Fruit fly (Drosophila melanogaster): ENCODE results near the gene CG4496.

The CG4496 gene

dm6 chr2L:7222829-7223272, 33.0 kb upstream of the CG4496 start, which contains the start of gene mEFG1 (continued):
- TF ChIP-seq corto (GFP tag; optimal IDR thresholded peaks at IDR 0.05) (no peak), mam (GFP tag; optimal IDR thresholded peaks at IDR 0.05) (no peak), slbo (GFP tag; IDR thresholded peaks at IDR 0.05) (0 out of 2 replicates have a peak, but pooled peaks have one; percentile 28), CG13894 (tag; optimal IDR thresholded peaks at IDR 0.05) (peak; percentile 29), CG9876 (GFP tag; optimal IDR thresholded peaks at IDR 0.05) (no peak), MBD-R2 (GFP tag; IDR thresholded peaks at IDR 0.05) (peak; percentile 29; the same call in 1 of the 2 replicates), Elba2 (GFP tag; optimal IDR thresholded peaks at IDR 0.05) (no peak), fd96Cb (tag; optimal IDR thresholded peaks at IDR 0.05) (no peak), CG4360 (GFP tag; IDR thresholded peaks at IDR 0.05) (no peak), CG13296 (GFP tag; optimal IDR thresholded peaks at IDR 0.05) (peak; percentile 13), Adf1 (GFP tag; IDR thresholded peaks at IDR 0.05) (no peak), dysf (GFP tag; IDR thresholded peaks at IDR 0.05) (no peak), lov (optimal IDR thresholded peaks at IDR 0.05) (no peak), lov (GFP tag; IDR thresholded peaks at IDR 0.05) (no peak), otp (GFP tag; IDR thresholded peaks at IDR 0.05) (no peak), CG4404 (GFP tag; IDR thresholded peaks at IDR 0.05) (no peak), gsb (GFP tag; IDR thresholded peaks at IDR 0.05) (no peak), CG12236 (GFP tag; optimal IDR thresholded peaks at IDR 0.05) (no peak), hkb (optimal IDR thresholded peaks at IDR 0.05) (no peak), hkb (GFP tag; IDR thresholded peaks at IDR 0.05) (no peak), sob (GFP tag; IDR thresholded peaks at IDR 0.05) (no peak), CG8281 (tag; optimal IDR thresholded peaks at IDR 0.05) (no peak), Sox102F (GFP tag; optimal IDR thresholded peaks at IDR 0.05) (no peak), phol (tag; optimal IDR thresholded peaks at IDR 0.05) (peak; percentile 19), CG1792 (GFP tag; optimal IDR thresholded peaks at IDR 0.05) (no peak), CG18262 (tag; optimal IDR thresholded peaks at IDR 0.05) (peak; percentile 37), cas (GFP tag; IDR thresholded peaks at IDR 0.05) (no peak), crc (GFP tag; optimal IDR thresholded peaks at IDR 0.05) (no peak), CG18011 (GFP tag; optimal IDR thresholded peaks at IDR 0.05) (no peak), CG30403 (GFP tag; optimal IDR thresholded peaks at IDR 0.05) (peak; percentile 17), repo (GFP tag; optimal IDR thresholded peaks at IDR 0.05) (no peak), sna (GFP tag; IDR thresholded peaks at IDR 0.05; ENCODE audit: partially characterized antibody) (peak; percentile 82), Ets97D (GFP tag; optimal IDR thresholded peaks at IDR 0.05) (peak; percentile 14), btn (GFP tag; optimal IDR thresholded peaks at IDR 0.05) (no peak), CG13624 (GFP tag; optimal IDR thresholded peaks at IDR 0.05) (no peak), gfzf (GFP tag; optimal IDR thresholded peaks at IDR 0.05) (peak; percentile 78), CG1832 (GFP tag; optimal IDR thresholded peaks at IDR 0.05) (no peak), vfl (GFP tag; optimal IDR thresholded peaks at IDR 0.05) (no peak), fu2 (GFP tag; optimal IDR thresholded peaks at IDR 0.05) (no peak), ash1 (GFP tag; optimal IDR thresholded peaks at IDR 0.05) (no peak), H2.0 (GFP tag; IDR thresholded peaks at IDR 0.05) (no peak), CG12104 (GFP tag; optimal IDR thresholded peaks at IDR 0.05) (no peak), CG18764 (GFP tag; optimal IDR thresholded peaks at IDR 0.05) (no peak), zen (tag; optimal IDR thresholded peaks at IDR 0.05) (peak; percentile 16), chinmo (GFP tag; IDR thresholded peaks at IDR 0.05; ENCODE audit: partially characterized antibody) (peak; percentile 74; the same call in 1 of the 4 replicates), bcd (GFP tag; optimal IDR thresholded peaks at IDR 0.05) (no peak), pita (GFP tag; optimal IDR thresholded peaks at IDR 0.05) (no peak), mirr (GFP tag; optimal IDR thresholded peaks at IDR 0.05) (no peak), CG17359 (tag; optimal IDR thresholded peaks at IDR 0.05) (peak; percentile 98), CG7556 (GFP tag; optimal IDR thresholded peaks at IDR 0.05) (no peak), CG7987 (GFP tag; optimal IDR thresholded peaks at IDR 0.05) (no peak), sim (GFP tag; IDR thresholded peaks at IDR 0.05) (no peak), Dref (GFP tag; IDR thresholded peaks at IDR 0.05) (peak; percentile 78)

All from whole organism, embryonic.